Fruit fly (Drosophila melanogaster): ENCODE measurements around the gene CG11122.

Gene CG11122

dm6 chrX:11136587-11137512 lies 12.3 kb upstream of the CG11122 start, which contains the start of gene Klp10A (continued):
- TF ChIP-seq Blimp-1 (GFP tag; optimal IDR thresholded peaks at IDR 0.05) (no peak), Dip2 (GFP tag; IDR thresholded peaks at IDR 0.05) (no peak), jumu (GFP tag; optimal IDR thresholded peaks at IDR 0.05) (peak; percentile 3), bigmax (GFP tag; optimal IDR thresholded peaks at IDR 0.05) (no peak), mld (GFP tag; IDR thresholded peaks at IDR 0.05; ENCODE audit: partially characterized antibody) (no peak), CG12391 (tag; optimal IDR thresholded peaks at IDR 0.05) (no peak), stwl (tag; optimal IDR thresholded peaks at IDR 0.05) (no peak), Chrac-16 (GFP tag; optimal IDR thresholded peaks at IDR 0.05) (peak; percentile 24), lilli (GFP tag; optimal IDR thresholded peaks at IDR 0.05) (peak; percentile 28), HHEX (GFP tag; optimal IDR thresholded peaks at IDR 0.05) (peak; percentile 7), da (GFP tag; optimal IDR thresholded peaks at IDR 0.05) (no peak), ap (GFP tag; IDR thresholded peaks at IDR 0.05) (no peak), sug (tag; optimal IDR thresholded peaks at IDR 0.05) (no peak), CG4424 (GFP tag; optimal IDR thresholded peaks at IDR 0.05) (peak; percentile 14), lola (GFP tag; optimal IDR thresholded peaks at IDR 0.05) (no peak), Eip74EF (GFP tag; optimal IDR thresholded peaks at IDR 0.05) (no peak), slbo (GFP tag; IDR thresholded peaks at IDR 0.05) (peak; percentile 58), gem (tag; optimal IDR thresholded peaks at IDR 0.05) (no peak), Pdp1 (GFP tag; optimal IDR thresholded peaks at IDR 0.05) (peak in 1 of 2 experiments; percentile 90), CG17912 (GFP tag; optimal IDR thresholded peaks at IDR 0.05) (no peak), CG1024 (GFP tag; IDR thresholded peaks at IDR 0.05) (no peak), sisA (GFP tag; IDR thresholded peaks at IDR 0.05) (0 out of 2 replicates have a peak, but pooled peaks have one; percentile 13), Awh (GFP tag; IDR thresholded peaks at IDR 0.05) (no peak), D (optimal IDR thresholded peaks at IDR 0.05) (no peak), D (GFP tag; optimal IDR thresholded peaks at IDR 0.05) (peak; percentile 23), eyg (GFP tag; optimal IDR thresholded peaks at IDR 0.05) (no peak), Side (GFP tag; optimal IDR thresholded peaks at IDR 0.05) (peak; percentile 18), CG7372 (GFP tag; IDR thresholded peaks at IDR 0.05) (no peak), ATbp (GFP tag; optimal IDR thresholded peaks at IDR 0.05) (no peak), gsb-n (tag; optimal IDR thresholded peaks at IDR 0.05) (no peak), CG14441 (GFP tag; IDR thresholded peaks at IDR 0.05) (no peak), CG15514 (GFP tag; optimal IDR thresholded peaks at IDR 0.05) (no peak), Jarid2 (GFP tag; optimal IDR thresholded peaks at IDR 0.05) (no peak), CG13296 (GFP tag; optimal IDR thresholded peaks at IDR 0.05) (no peak), nom (GFP tag; optimal IDR thresholded peaks at IDR 0.05) (peak; percentile 7), amos (GFP tag; IDR thresholded peaks at IDR 0.05; ENCODE audit: partially characterized antibody) (no peak), CG9727 (GFP tag; optimal IDR thresholded peaks at IDR 0.05) (peak; percentile 16), phol (tag; optimal IDR thresholded peaks at IDR 0.05) (peak; percentile 93), Dref (GFP tag; IDR thresholded peaks at IDR 0.05) (peak; percentile 29; the same call in 1 of the 2 replicates), HmgZ (tag; optimal IDR thresholded peaks at IDR 0.05) (peak; percentile 22), Fer3 (tag; optimal IDR thresholded peaks at IDR 0.05) (no peak), sob (GFP tag; IDR thresholded peaks at IDR 0.05) (peak; percentile 43; the same call in 1 of the 2 replicates), CG7556 (GFP tag; optimal IDR thresholded peaks at IDR 0.05) (peak; percentile 4), vvl (GFP tag; IDR thresholded peaks at IDR 0.05) (peak; percentile 9; the same call in 1 of the 2 replicates), dmrt99B (tag; optimal IDR thresholded peaks at IDR 0.05) (no peak), nerfin-1 (tag; optimal IDR thresholded peaks at IDR 0.05) (peak; percentile 87), CG9609 (GFP tag; optimal IDR thresholded peaks at IDR 0.05) (no peak), emc (GFP tag; optimal IDR thresholded peaks at IDR 0.05) (no peak)

Measured in whole organism, embryonic.